Worm (Caenorhabditis elegans) whole organism, midembryonic: Measurements from ENCODE around the gene spig-9.

Experiments used
- T22C8.4 ChIP-seq: fragments of 200-800 bp; sonication (Bioruptor generic); IDR thresholded peaks from 2 replicates; pipeline ENCODE4 v1.3.6; 2022; ENCODE audit warnings: missing genetic modification characterization, missing compliant biosample characterization
- cog-1 ChIP-seq: sonication (generic microtip); optimal IDR thresholded peaks from 2 replicates; lab custom pipeline; 2016; ENCODE audit warnings: missing genetic modification characterization, missing compliant biosample characterization
- flt-1 ChIP-seq: fragments of 200-800 bp; sonication (Bioruptor generic); IDR thresholded peaks from 2 replicates; pipeline ENCODE4 v1.3.6; 2022; ENCODE audit warnings: missing genetic modification characterization, missing compliant biosample characterization
- klf-2 ChIP-seq: fragments of 200-800 bp; sonication (Bioruptor generic); conservative IDR thresholded peaks from 2 replicates; pipeline ENCODE4 v1.3.6; 2022; ENCODE audit warnings: missing genetic modification reagents, missing genetic modification characterization, missing compliant biosample characterization
- med-1 ChIP-seq: sonication (generic microtip); optimal IDR thresholded peaks from 2 replicates; lab custom pipeline; 2017; ENCODE audit warnings: missing genetic modification characterization, mild to moderate bottlenecking, missing compliant biosample characterization, antibody characterized with exemption, missing genetic modification reagents; ENCODE audit not compliant: insufficient read depth
- ref-1 ChIP-seq: fragments of 200-800 bp; sonication (Bioruptor generic); conservative IDR thresholded peaks from 2 replicates; pipeline ENCODE4 v1.3.6; 2022; ENCODE audit warnings: missing genetic modification reagents, missing genetic modification characterization, missing compliant biosample characterization
- tab-1 ChIP-seq: fragments of 200-800 bp; sonication (Bioruptor generic); IDR thresholded peaks from 2 replicates; pipeline ENCODE4 v1.3.6; 2022; ENCODE audit warnings: missing genetic modification characterization, missing compliant biosample characterization
- ztf-23 ChIP-seq: fragments of 200-800 bp; sonication (Bioruptor generic); IDR thresholded peaks from 2 replicates; pipeline ENCODE4 v1.3.6; 2022; ENCODE audit warnings: missing genetic modification reagents, missing genetic modification characterization, missing compliant biosample characterization
- ztf-29 ChIP-seq: fragments of 200-800 bp; sonication (Bioruptor generic); IDR thresholded peaks from 2 replicates; pipeline ENCODE4 v1.3.6; 2022; ENCODE audit warnings: missing genetic modification reagents, missing genetic modification characterization, missing compliant biosample characterization

The spig-9 gene

ce11 chrV:13606651-13607242, 4.9 kb downstream of the spig-9 start, which contains the start of gene fmo-4:
fmo-4 (minus strand) TSS chrV:13606701.
- no peak for TF ChIP-seq ztf-23
- no peak for TF ChIP-seq T22C8.4 (GFP tag; lab: Robert Waterston, UW)
- TF ChIP-seq ztf-29 (GFP tag; lab: Robert Waterston, UW): no peak
- TF ChIP-seq flt-1 (GFP tag; lab: Robert Waterston, UW): no peak
- no peak for TF ChIP-seq tab-1 (GFP tag; lab: Robert Waterston, UW)
- TF ChIP-seq med-1 (GFP tag; lab: Kevin White, UChicago): no peak
- TF ChIP-seq ref-1 (GFP tag; lab: Robert Waterston, UW): no peak
- no peak for TF ChIP-seq cog-1 (tag; lab: Kevin White, UChicago)
- TF ChIP-seq klf-2 (GFP tag; lab: Robert Waterston, UW): no peak

ce11 chrV:13600882-13601281, 10.8 kb downstream of the spig-9 start, which contains the start of gene rdy-2:
rdy-2 (minus strand) TSS chrV:13600982.
- no peak for TF ChIP-seq tab-1 (GFP tag; lab: Robert Waterston, UW)
- TF ChIP-seq klf-2 (GFP tag; lab: Robert Waterston, UW): no peak
- no peak for TF ChIP-seq ztf-23
- no peak for TF ChIP-seq ztf-29 (GFP tag; lab: Robert Waterston, UW)
- TF ChIP-seq T22C8.4 (GFP tag; lab: Robert Waterston, UW): no peak
- no peak for TF ChIP-seq flt-1 (GFP tag; lab: Robert Waterston, UW)
- no peak for TF ChIP-seq cog-1 (tag; lab: Kevin White, UChicago)
- no peak for TF ChIP-seq ref-1 (GFP tag; lab: Robert Waterston, UW)
- TF ChIP-seq med-1 (GFP tag; lab: Kevin White, UChicago): no peak

- TF ChIP-seq ref-1 (GFP tag; lab: Robert Waterston, UW): no peak
- TF ChIP-seq med-1 (GFP tag; lab: Kevin White, UChicago): no peak
- no peak for TF ChIP-seq cog-1 (tag; lab: Kevin White, UChicago)
- TF ChIP-seq ztf-23: no peak
These were observed 13.3 kb downstream of the spig-9 start for ce11 chrV:13598370-13598769.

- no peak for TF ChIP-seq klf-2 (GFP tag; lab: Robert Waterston, UW)
These were observed 18.6 kb downstream of the spig-9 start, which contains the start of gene F53F4.4 for ce11 chrV:13593083-13593482. F53F4.4 (plus strand) TSS chrV:13593383.

ce11 chrV:13591504-13592174, 20.0 kb downstream of the spig-9 start, which contains the start of gene tbcb-1:
tbcb-1 (plus strand) TSS chrV:13592124.
- TF ChIP-seq ztf-23: no peak
- TF ChIP-seq klf-2 (GFP tag; lab: Robert Waterston, UW): no peak
- no peak for TF ChIP-seq ztf-29 (GFP tag; lab: Robert Waterston, UW)

ce11 chrV:13589494-13590176, 22.0 kb downstream of the spig-9 start, which contains the start of the genes F53F4.2 and F53F4.18:
F53F4.2 (minus strand) TSS chrV:13589594.
F53F4.18 (plus strand) TSS chrV:13590126.
- TF ChIP-seq T22C8.4 (GFP tag; lab: Robert Waterston, UW) (no peak), ref-1 (GFP tag; lab: Robert Waterston, UW) (no peak)

- TF ChIP-seq ztf-23 (no peak), med-1 (GFP tag; lab: Kevin White, UChicago) (no peak)
These were observed 23.8 kb downstream of the spig-9 start, which contains the start of gene F53F4.17 for ce11 chrV:13587902-13588301. F53F4.17 (plus strand) TSS chrV:13588202.

ce11 chrV:13584484-13584883, 27.2 kb downstream of the spig-9 start, which contains the start of gene F53F4.1:
F53F4.1 (plus strand) TSS chrV:13584784.
- no peak for TF ChIP-seq cog-1 (tag; lab: Kevin White, UChicago)
- no peak for TF ChIP-seq tab-1 (GFP tag; lab: Robert Waterston, UW)
- TF ChIP-seq klf-2 (GFP tag; lab: Robert Waterston, UW): no peak
- TF ChIP-seq T22C8.4 (GFP tag; lab: Robert Waterston, UW): no peak
- TF ChIP-seq flt-1 (GFP tag; lab: Robert Waterston, UW): no peak
- TF ChIP-seq ref-1 (GFP tag; lab: Robert Waterston, UW): no peak
- no peak for TF ChIP-seq ztf-29 (GFP tag; lab: Robert Waterston, UW)
- no peak for TF ChIP-seq ztf-23
- TF ChIP-seq med-1 (GFP tag; lab: Kevin White, UChicago): no peak

ce11 chrV:13580696-13581095, 31.0 kb downstream of the spig-9 start, which contains the start of gene C50B8.5:
C50B8.5 (plus strand) TSS chrV:13580968.
- no peak for TF ChIP-seq T22C8.4 (GFP tag; lab: Robert Waterston, UW)
- no peak for TF ChIP-seq ztf-29 (GFP tag; lab: Robert Waterston, UW)
- no peak for TF ChIP-seq tab-1 (GFP tag; lab: Robert Waterston, UW)
- no peak for TF ChIP-seq cog-1 (tag; lab: Kevin White, UChicago)
- TF ChIP-seq flt-1 (GFP tag; lab: Robert Waterston, UW): no peak
- no peak for TF ChIP-seq ztf-23
- no peak for TF ChIP-seq klf-2 (GFP tag; lab: Robert Waterston, UW)
- TF ChIP-seq ref-1 (GFP tag; lab: Robert Waterston, UW): no peak
- TF ChIP-seq med-1 (GFP tag; lab: Kevin White, UChicago): no peak
